Fruit fly (Drosophila melanogaster) whole organism, embryonic: Measurements from ENCODE around the gene EMC6.
A peak's percentile ranks its signal among the peaks of the same experiment; 100 is the strongest.

Experiments used
- CG10565 ChIP-seq: fragments of 200-800 bp; sonication (Bioruptor generic); optimal IDR thresholded peaks from 3 replicates; lab custom pipeline; 2016; ENCODE audit warnings: missing biosample characterization, mild to moderate bottlenecking, missing genetic modification characterization
- CG11560 ChIP-seq: fragments of 200-800 bp; sonication (Bioruptor generic); IDR thresholded peaks from 3 replicates; pipeline ENCODE4 v1.3.6; 2022; ENCODE audit warnings: missing biosample characterization, missing genetic modification characterization
- CG11723 ChIP-seq: fragments of 200-800 bp; sonication (Bioruptor generic); optimal IDR thresholded peaks from 2 replicates; lab custom pipeline; 2017; ENCODE audit warnings: missing biosample characterization, mild to moderate bottlenecking, missing genetic modification characterization
- CG13296 ChIP-seq: fragments of 200-800 bp; sonication (Bioruptor generic); optimal IDR thresholded peaks from 3 replicates; lab custom pipeline; 2018; ENCODE audit warnings: missing biosample characterization, mild to moderate bottlenecking, missing genetic modification characterization
- CG14710 ChIP-seq: fragments of 200-800 bp; sonication (Bioruptor generic); optimal IDR thresholded peaks from 3 replicates; lab custom pipeline; 2019; ENCODE audit warnings: missing biosample characterization, mild to moderate bottlenecking, missing genetic modification characterization, moderate library complexity
- CG15514 ChIP-seq: fragments of 200-800 bp; sonication (Bioruptor generic); optimal IDR thresholded peaks from 3 replicates; lab custom pipeline; 2017; ENCODE audit warnings: missing biosample characterization, missing genetic modification characterization, mild to moderate bottlenecking, moderate library complexity, missing genetic modification reagents
- CG17328 ChIP-seq: fragments of 200-800 bp; sonication (Bioruptor generic); IDR thresholded peaks from 2 replicates; pipeline ENCODE4 v1.3.6; 2022; ENCODE audit warnings: missing biosample characterization, missing genetic modification characterization
- CG1832 ChIP-seq: fragments of 200-800 bp; sonication (Bioruptor generic); optimal IDR thresholded peaks from 2 replicates; lab custom pipeline; 2017; ENCODE audit warnings: missing biosample characterization, mild to moderate bottlenecking, missing genetic modification characterization, inconsistent platforms
- CG31388 ChIP-seq: fragments of 200-800 bp; sonication (Bioruptor generic); optimal IDR thresholded peaks from 2 replicates; lab custom pipeline; 2016; ENCODE audit warnings: missing biosample characterization, missing genetic modification characterization
- CG32532 ChIP-seq: fragments of 200-800 bp; sonication (Bioruptor generic); IDR thresholded peaks from 2 replicates; pipeline ENCODE4 v1.3.6; 2022; ENCODE audit warnings: missing biosample characterization, missing genetic modification characterization
- CG34376 ChIP-seq: fragments of 200-800 bp; sonication (Bioruptor generic); optimal IDR thresholded peaks from 2 replicates; lab custom pipeline; 2018; ENCODE audit warnings: missing biosample characterization, mild to moderate bottlenecking, missing genetic modification characterization
- CG4282 ChIP-seq: fragments of 200-800 bp; sonication (Bioruptor generic); optimal IDR thresholded peaks from 2 replicates; lab custom pipeline; 2016; ENCODE audit warnings: missing biosample characterization, missing genetic modification characterization
- CG6654 ChIP-seq: fragments of 200-800 bp; sonication (Bioruptor generic); optimal IDR thresholded peaks from 2 replicates; lab custom pipeline; 2017; ENCODE audit warnings: missing biosample characterization, mild to moderate bottlenecking, missing genetic modification characterization
- CG6791 ChIP-seq: fragments of 200-800 bp; sonication (Bioruptor generic); IDR thresholded peaks from 3 replicates; pipeline ENCODE4 v1.3.6; 2022; ENCODE audit warnings: missing biosample characterization, missing genetic modification characterization; ENCODE audit not compliant: partially characterized antibody
- CG6854 ChIP-seq: fragments of 200-800 bp; sonication (Bioruptor generic); optimal IDR thresholded peaks from 3 replicates; lab custom pipeline; 2017; ENCODE audit warnings: missing biosample characterization, mild to moderate bottlenecking, missing genetic modification characterization
- CG7271 ChIP-seq: fragments of 200-800 bp; sonication (Bioruptor generic); optimal IDR thresholded peaks from 2 replicates; lab custom pipeline; 2018; ENCODE audit warnings: missing biosample characterization, mild to moderate bottlenecking, missing genetic modification characterization, moderate library complexity
- CG7556 ChIP-seq: fragments of 200-800 bp; sonication (Bioruptor generic); optimal IDR thresholded peaks from 2 replicates; lab custom pipeline; 2017; ENCODE audit warnings: missing biosample characterization, mild to moderate bottlenecking, missing genetic modification characterization
- CG7745 ChIP-seq: fragments of 200-800 bp; sonication (Bioruptor generic); optimal IDR thresholded peaks from 2 replicates; lab custom pipeline; 2018; ENCODE audit warnings: missing biosample characterization, mild to moderate bottlenecking, missing genetic modification characterization, moderate library complexity
- CG7963 ChIP-seq: fragments of 200-800 bp; sonication (Bioruptor generic); IDR thresholded peaks from 3 replicates; pipeline ENCODE4 v1.3.6; 2022; ENCODE audit warnings: missing biosample characterization, missing genetic modification characterization; ENCODE audit not compliant: partially characterized antibody
- CG8281 ChIP-seq: fragments of 200-800 bp; sonication (Bioruptor generic); optimal IDR thresholded peaks from 2 replicates; lab custom pipeline; 2018; ENCODE audit warnings: missing biosample characterization, mild to moderate bottlenecking, missing genetic modification characterization, moderate library complexity
- CG9797 ChIP-seq: fragments of 200-800 bp; sonication (Bioruptor generic); optimal IDR thresholded peaks from 3 replicates; lab custom pipeline; 2018; ENCODE audit warnings: missing biosample characterization, mild to moderate bottlenecking, missing genetic modification characterization
- CTCF ChIP-seq: fragments of 200-800 bp; sonication (Bioruptor generic); optimal IDR thresholded peaks from 2 replicates; lab custom pipeline; 2017; ENCODE audit warnings: missing biosample characterization, mild to moderate bottlenecking, missing genetic modification characterization, moderate library complexity
- Chrac-16 ChIP-seq: fragments of 200-800 bp; sonication (Bioruptor generic); optimal IDR thresholded peaks from 3 replicates; lab custom pipeline; 2016; ENCODE audit warnings: missing biosample characterization, missing genetic modification characterization
- D ChIP-seq, 2 experiments: fragments of 200-800 bp in 1 of 2; fragments of >200 bp in 1 of 2; sonication (Bioruptor generic) in 1 of 2; optimal IDR thresholded peaks; 2 replicates in 1 of 2; 3 replicates in 1 of 2; lab custom pipeline; 2017; ENCODE audit warnings: mild to moderate bottlenecking in 1 of 2, missing biosample characterization in 1 of 2, missing genetic modification characterization in 1 of 2, missing genetic modification reagents in 1 of 2
- E2f1 ChIP-seq: fragments of 200-800 bp; sonication (Bioruptor generic); IDR thresholded peaks from 2 replicates; pipeline ENCODE4 v1.3.6; 2022; ENCODE audit warnings: missing biosample characterization, missing genetic modification characterization
- Hand ChIP-seq: fragments of 200-800 bp; sonication (Bioruptor generic); optimal IDR thresholded peaks from 2 replicates; lab custom pipeline; 2017; ENCODE audit warnings: mild to moderate bottlenecking, missing biosample characterization, missing genetic modification reagents, missing genetic modification characterization
- Hmx ChIP-seq: fragments of 200-800 bp; sonication (Bioruptor generic); optimal IDR thresholded peaks from 2 replicates; lab custom pipeline; 2016; ENCODE audit warnings: missing biosample characterization, missing genetic modification characterization
- Ptx1 ChIP-seq: fragments of 200-800 bp; sonication (Bioruptor generic); IDR thresholded peaks from 2 replicates; pipeline ENCODE4 v1.3.6; 2022; ENCODE audit warnings: missing biosample characterization, missing genetic modification characterization
- Trl ChIP-seq, 3 experiments: fragments of >200 bp in 2 of 3; fragments of 200-800 bp in 1 of 3; sonication (Bioruptor generic) in 1 of 3; optimal IDR thresholded peaks; 2 replicates in 1 of 3; 3 replicates in 2 of 3; lab custom pipeline; 2016 to 2017; ENCODE audit warnings: missing biosample characterization in 1 of 3, missing genetic modification characterization in 1 of 3
- Usf ChIP-seq: fragments of 200-800 bp; sonication (Bioruptor generic); optimal IDR thresholded peaks from 2 replicates; lab custom pipeline; 2017; ENCODE audit warnings: missing genotype, missing biosample characterization, missing genetic modification characterization
- Xbp1 ChIP-seq: fragments of 200-800 bp; sonication (Bioruptor generic); optimal IDR thresholded peaks from 3 replicates; lab custom pipeline; 2016; ENCODE audit warnings: missing biosample characterization, mild to moderate bottlenecking, missing genetic modification characterization
- ash1 ChIP-seq: fragments of 200-800 bp; sonication (Bioruptor generic); optimal IDR thresholded peaks from 2 replicates; lab custom pipeline; 2018; ENCODE audit warnings: missing biosample characterization, mild to moderate bottlenecking, missing genetic modification characterization
- bbx ChIP-seq: fragments of 200-800 bp; sonication (Bioruptor generic); IDR thresholded peaks from 2 replicates; pipeline ENCODE4 v1.3.6; 2022; ENCODE audit warnings: missing biosample characterization, missing genetic modification characterization; ENCODE audit not compliant: partially characterized antibody
- bigmax ChIP-seq: fragments of 200-800 bp; sonication (Bioruptor generic); optimal IDR thresholded peaks from 2 replicates; lab custom pipeline; 2018; ENCODE audit warnings: missing biosample characterization, mild to moderate bottlenecking, missing genetic modification characterization
- cg ChIP-seq: fragments of 200-800 bp; sonication (Bioruptor generic); optimal IDR thresholded peaks from 3 replicates; lab custom pipeline; 2019; ENCODE audit warnings: missing biosample characterization, mild to moderate bottlenecking, missing genetic modification characterization, moderate library complexity
- dati ChIP-seq: fragments of 200-800 bp; sonication (Bioruptor generic); IDR thresholded peaks from 2 replicates; pipeline ENCODE4 v1.3.6; 2022; ENCODE audit warnings: missing biosample characterization, missing genetic modification characterization
- disco-r ChIP-seq: fragments of 200-800 bp; sonication (Bioruptor generic); optimal IDR thresholded peaks from 2 replicates; lab custom pipeline; 2016; ENCODE audit warnings: missing biosample characterization, missing genetic modification characterization
- dmrt99B ChIP-seq: fragments of 200-800 bp; sonication (Bioruptor generic); optimal IDR thresholded peaks from 2 replicates; lab custom pipeline; 2018; ENCODE audit warnings: missing biosample characterization, mild to moderate bottlenecking, missing genetic modification characterization, moderate library complexity
- dpn ChIP-seq, 2 experiments: fragments of 200-800 bp; sonication (Bioruptor generic); optimal IDR thresholded peaks; 3 replicates each; lab custom pipeline; 2016; ENCODE audit warnings: missing biosample characterization in 2 of 2, missing genetic modification characterization in 2 of 2
- fru ChIP-seq: fragments of >200 bp; optimal IDR thresholded peaks from 2 replicates; lab custom pipeline; 2017
- ham ChIP-seq: fragments of 200-800 bp; sonication (Bioruptor generic); IDR thresholded peaks from 2 replicates; pipeline ENCODE4 v1.3.6; 2022; ENCODE audit warnings: missing biosample characterization, missing genetic modification characterization
- insv ChIP-seq, 2 experiments: fragments of 200-800 bp; sonication (Bioruptor generic); optimal IDR thresholded peaks; 3 replicates each; lab custom pipeline; 2016 to 2018; ENCODE audit warnings: missing biosample characterization in 2 of 2, missing genetic modification characterization in 2 of 2
- kah ChIP-seq: fragments of 200-800 bp; sonication (Bioruptor generic); optimal IDR thresholded peaks from 2 replicates; lab custom pipeline; 2018; ENCODE audit warnings: missing biosample characterization, mild to moderate bottlenecking, missing genetic modification characterization
- onecut ChIP-seq: fragments of 200-800 bp; sonication (Bioruptor generic); IDR thresholded peaks from 2 replicates; pipeline ENCODE4 v1.3.6; 2022; ENCODE audit warnings: missing biosample characterization, missing genetic modification characterization
- org-1 ChIP-seq: fragments of 200-800 bp; sonication (Bioruptor generic); optimal IDR thresholded peaks from 2 replicates; lab custom pipeline; 2017; ENCODE audit warnings: missing biosample characterization, missing genetic modification characterization
- pnt ChIP-seq: fragments of 200-800 bp; sonication (Bioruptor generic); optimal IDR thresholded peaks from 3 replicates; lab custom pipeline; 2016; ENCODE audit warnings: missing biosample characterization, missing genetic modification characterization
- pum ChIP-seq: fragments of 200-800 bp; sonication (Bioruptor generic); optimal IDR thresholded peaks from 2 replicates; lab custom pipeline; 2016; ENCODE audit warnings: missing biosample characterization, missing genetic modification characterization
- schlank ChIP-seq: fragments of 200-800 bp; sonication (Bioruptor generic); optimal IDR thresholded peaks from 2 replicates; lab custom pipeline; 2018; ENCODE audit warnings: missing biosample characterization, mild to moderate bottlenecking, missing genetic modification characterization
- sob ChIP-seq: fragments of 200-800 bp; sonication (Bioruptor generic); IDR thresholded peaks from 2 replicates; pipeline ENCODE4 v1.3.6; 2022; ENCODE audit warnings: missing biosample characterization, missing genetic modification characterization

EMC6 gene

DNA sequence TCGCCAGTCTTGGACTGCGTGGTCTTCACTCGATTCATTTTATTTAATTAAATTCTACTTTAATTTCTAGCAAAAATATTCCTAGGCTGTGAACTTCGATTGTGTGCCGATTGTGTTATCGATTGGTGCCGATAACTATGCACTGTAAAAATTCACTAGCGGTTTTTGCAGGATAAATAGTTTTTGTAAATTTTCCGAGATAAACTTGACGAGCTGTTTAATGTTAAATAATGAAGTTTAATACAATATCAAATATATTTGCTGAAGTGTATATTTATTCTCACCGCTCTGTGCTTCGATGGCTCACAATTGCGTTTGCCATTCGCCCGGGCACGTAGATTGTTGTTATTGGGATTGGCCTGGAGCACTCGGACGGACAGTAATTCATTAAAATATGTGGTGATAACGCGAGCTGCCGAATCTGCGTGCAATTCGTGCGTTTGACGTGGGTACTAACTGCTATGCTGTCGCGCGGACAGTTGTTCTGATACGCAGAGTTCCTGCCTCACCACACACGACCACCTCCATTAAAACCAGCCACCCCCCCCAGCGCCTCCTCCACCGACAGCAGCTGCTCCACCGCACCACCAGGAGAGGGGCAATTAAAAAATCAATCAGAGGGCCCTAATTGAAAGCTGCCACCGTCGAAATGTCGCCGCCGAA lies at the start of gene EMC6, which contains the start of gene Hr96 (continued):
- peak; percentile 86 for TF ChIP-seq disco-r (GFP tag; lab: Kevin White, UChicago)
- peak; percentile 82 for TF ChIP-seq CG7271
- TF ChIP-seq CG7963 (GFP tag; lab: Robert Waterston, UW), result peak; percentile 82
- TF ChIP-seq CG34376 (GFP tag; lab: Kevin White, UChicago), result peak; percentile 91
- peak; percentile 72 for TF ChIP-seq CG6654 (GFP tag; lab: Kevin White, UChicago)
- TF ChIP-seq CG7556 (GFP tag; lab: Kevin White, UChicago), result peak; percentile 91
- TF ChIP-seq CG10565, result peak; percentile 67
- peak; percentile 87 for TF ChIP-seq schlank (tag; lab: Kevin White, UChicago)
- peak; percentile 83 for TF ChIP-seq CG6854
- TF ChIP-seq CG8281, result peak; percentile 77
- TF ChIP-seq Xbp1 (GFP tag; lab: Kevin White, UChicago), result peak; percentile 96
- peak; percentile 93 for TF ChIP-seq CG17328 (GFP tag; lab: Robert Waterston, UW)
- TF ChIP-seq Chrac-16 (GFP tag; lab: Kevin White, UChicago), result peak; percentile 96
- no peak for TF ChIP-seq D (optimal IDR thresholded peaks at IDR 0.05; lab: Kevin White, UChicago)
- peak; percentile 82 for TF ChIP-seq D (GFP tag; optimal IDR thresholded peaks at IDR 0.05; lab: Kevin White, UChicago)
- TF ChIP-seq CG15514 (GFP tag; lab: Kevin White, UChicago), result peak; percentile 92
- peak; percentile 94 for TF ChIP-seq CG14710 (tag; lab: Kevin White, UChicago)
- peak in 1 of 2 experiments; percentile 72 for TF ChIP-seq insv (GFP tag; optimal IDR thresholded peaks at IDR 0.05; lab: Kevin White, UChicago)
- peak; percentile 71 for TF ChIP-seq kah (GFP tag; lab: Kevin White, UChicago)
- peak; percentile 73 for TF ChIP-seq Hand
- TF ChIP-seq Hmx, result peak; percentile 75
- TF ChIP-seq E2f1, result peak; percentile 91
- no peak for TF ChIP-seq cg (GFP tag; lab: Kevin White, UChicago)
- TF ChIP-seq ash1, result peak; percentile 83
- peak; percentile 59 for TF ChIP-seq bbx (GFP tag; lab: Robert Waterston, UW)
- no peak for TF ChIP-seq Trl (optimal IDR thresholded peaks at IDR 0.05; lab: Kevin White, UChicago)
- peak; percentile 95 for TF ChIP-seq Trl (GFP tag; optimal IDR thresholded peaks at IDR 0.05; lab: Kevin White, UChicago)
- peak; percentile 59 for TF ChIP-seq CG9797 (GFP tag; lab: Kevin White, UChicago)
- peak; percentile 93 for TF ChIP-seq pum
- TF ChIP-seq dati (GFP tag; lab: Robert Waterston, UW), result peak; percentile 74; the same call in 1 of the 2 replicates
- TF ChIP-seq dpn (GFP tag; optimal IDR thresholded peaks at IDR 0.05; lab: Kevin White, UChicago), result peak; percentile 94 to 95
- peak; percentile 84 for TF ChIP-seq ham (GFP tag; lab: Robert Waterston, UW)
- peak; percentile 96 for TF ChIP-seq sob
- no peak for TF ChIP-seq CG11723
- peak; percentile 92 for TF ChIP-seq CG13296
- TF ChIP-seq dmrt99B (tag; lab: Kevin White, UChicago), result no peak
- no peak for TF ChIP-seq fru (lab: Kevin White, UChicago)
- TF ChIP-seq pnt, result peak; percentile 83
- TF ChIP-seq CG32532, result peak; percentile 97
- TF ChIP-seq CTCF (GFP tag; lab: Kevin White, UChicago), result peak; percentile 54
- peak; percentile 70 for TF ChIP-seq CG6791
- peak; percentile 90 for TF ChIP-seq onecut (GFP tag; lab: Robert Waterston, UW)
- peak; percentile 78 for TF ChIP-seq org-1
- peak; percentile 71 for TF ChIP-seq CG31388 (GFP tag; lab: Kevin White, UChicago)
- TF ChIP-seq CG11560 (tag; lab: Robert Waterston, UW), result peak; percentile 81
- peak; percentile 30 for TF ChIP-seq bigmax (GFP tag; lab: Kevin White, UChicago)
- no peak for TF ChIP-seq CG1832
- TF ChIP-seq CG4282 (GFP tag; lab: Kevin White, UChicago), result peak; percentile 87
- TF ChIP-seq CG7745, result no peak
- peak; percentile 84 for TF ChIP-seq Usf
- TF ChIP-seq Ptx1 (GFP tag; lab: Robert Waterston, UW), result peak; percentile 95
